Worm (Caenorhabditis elegans) whole organism, mixed stage, embryonic: Measurements from ENCODE around the gene Y42H9AR.1.

Experiments
- blmp-1 ChIP-seq: fragments of 150-350 bp; optimal IDR thresholded peaks from 2 replicates; lab custom pipeline; 2014; ENCODE audit warnings: missing biosample characterization, missing genetic modification characterization
- ceh-39 ChIP-seq: fragments of 150-350 bp; optimal IDR thresholded peaks from 2 replicates; lab custom pipeline; 2014; ENCODE audit warnings: missing biosample characterization, missing genetic modification characterization
- ces-1 ChIP-seq: fragments of 150-350 bp; optimal IDR thresholded peaks from 2 replicates; lab custom pipeline; 2014; ENCODE audit warnings: missing biosample characterization, missing genetic modification reagents, missing genetic modification characterization
- elt-3 ChIP-seq: fragments of 150-350 bp; optimal IDR thresholded peaks from 2 replicates; lab custom pipeline; 2014; ENCODE audit warnings: missing biosample characterization, missing genetic modification characterization
- flh-1 ChIP-seq: fragments of 200-800 bp; sonication (Bioruptor generic); optimal IDR thresholded peaks from 2 replicates; lab custom pipeline; 2018; ENCODE audit warnings: mild to moderate bottlenecking, missing genetic modification characterization, moderate library complexity, missing compliant biosample characterization
- nhr-12 ChIP-seq: fragments of 150-350 bp; optimal IDR thresholded peaks from 2 replicates; lab custom pipeline; 2014; ENCODE audit warnings: missing biosample characterization, missing genetic modification characterization
- nhr-2 ChIP-seq: fragments of 150-350 bp; optimal IDR thresholded peaks from 2 replicates; lab custom pipeline; 2014; ENCODE audit warnings: missing biosample characterization, missing genetic modification characterization
- nhr-237 ChIP-seq: fragments of 150-350 bp; optimal IDR thresholded peaks from 2 replicates; lab custom pipeline; 2014; ENCODE audit warnings: missing biosample characterization, missing genetic modification characterization
- nhr-28 ChIP-seq: fragments of 150-350 bp; optimal IDR thresholded peaks from 2 replicates; lab custom pipeline; 2014; ENCODE audit warnings: missing biosample characterization, missing genetic modification characterization
- nhr-76 ChIP-seq: sonication (generic microtip); optimal IDR thresholded peaks from 2 replicates; lab custom pipeline; 2017; ENCODE audit warnings: missing biosample characterization, missing genetic modification characterization
- pha-4 ChIP-seq: fragments of 150-350 bp; optimal IDR thresholded peaks from 2 replicates; lab custom pipeline; 2018; ENCODE audit warnings: missing biosample characterization, missing genetic modification reagents, missing genetic modification characterization
- snpc-4 ChIP-seq: fragments of 150-350 bp; optimal IDR thresholded peaks from 2 replicates; lab custom pipeline; 2014; ENCODE audit warnings: missing biosample characterization, missing genetic modification characterization
- unc-39 ChIP-seq: fragments of 150-350 bp; optimal IDR thresholded peaks from 2 replicates; lab custom pipeline; 2014; ENCODE audit warnings: missing biosample characterization, missing genetic modification characterization
- unc-62 ChIP-seq: fragments of 150-350 bp; optimal IDR thresholded peaks from 2 replicates; lab custom pipeline; 2014; ENCODE audit warnings: missing biosample characterization, missing genetic modification reagents, missing genetic modification characterization

DNA sequence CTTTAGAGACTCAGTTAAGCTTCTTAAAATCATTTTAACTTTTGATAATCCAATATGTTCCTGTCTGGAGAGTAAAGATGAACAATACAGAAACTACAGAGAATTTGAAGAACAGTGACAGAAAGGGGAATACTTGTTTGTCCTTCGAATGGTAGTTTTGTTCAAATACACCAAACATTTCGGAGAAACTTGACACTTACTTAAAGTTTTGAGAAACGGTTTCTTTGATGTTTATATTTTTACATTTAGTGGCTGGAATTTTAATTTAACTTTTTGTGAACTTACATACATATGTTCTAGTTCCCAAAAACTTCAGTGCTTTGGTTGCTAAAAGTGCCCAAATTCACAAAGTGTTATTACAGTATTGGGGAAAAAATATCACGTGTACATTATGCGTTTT lies 44.0 kb downstream of the Y42H9AR.1 start, which contains the start of gene B0218.5:
- TF ChIP-seq nhr-237 (tag; lab: Kevin White, UChicago) = no peak
- no peak for TF ChIP-seq unc-39 (tag; lab: Kevin White, UChicago)
- TF ChIP-seq nhr-28 (tag; lab: Kevin White, UChicago) = no peak
- no peak for TF ChIP-seq elt-3 (tag; lab: Kevin White, UChicago)
- TF ChIP-seq nhr-12 (tag; lab: Kevin White, UChicago) = no peak
- TF ChIP-seq ces-1 = no peak
- no peak for TF ChIP-seq nhr-76 (tag; lab: Kevin White, UChicago)
- TF ChIP-seq ceh-39 (tag; lab: Kevin White, UChicago) = no peak
- no peak for TF ChIP-seq nhr-2 (tag; lab: Kevin White, UChicago)
- no peak for TF ChIP-seq pha-4 (tag; lab: Kevin White, UChicago)
- TF ChIP-seq snpc-4 (tag; lab: Kevin White, UChicago) = no peak
- no peak for TF ChIP-seq unc-62 (GFP tag; lab: Kevin White, UChicago)
- TF ChIP-seq blmp-1 (tag; lab: Kevin White, UChicago) = no peak
- no peak for TF ChIP-seq flh-1 (GFP tag; lab: Kevin White, UChicago)
